Worm (Caenorhabditis elegans) whole organism, L1 larva: ENCODE measurements around the gene D2096.11.

Source experiments
- Y116A8C.19 ChIP-seq: sonication (generic microtip); optimal IDR thresholded peaks from 2 replicates; lab custom pipeline; 2016; ENCODE audit warnings: missing compliant biosample characterization, missing genetic modification characterization, borderline replicate concordance
- ama-1 ChIP-seq: fragments of 150-350 bp; optimal IDR thresholded peaks from 2 replicates; lab custom pipeline; 2014
- ceh-90 ChIP-seq: sonication (generic microtip); optimal IDR thresholded peaks from 2 replicates; lab custom pipeline; 2016; ENCODE audit warnings: missing genetic modification characterization, missing compliant biosample characterization
- dpl-1 ChIP-seq, 3 experiments: fragments of 150-350 bp in 2 of 3; sonication (generic microtip) in 1 of 3; optimal IDR thresholded peaks; 2 replicates each; lab custom pipeline; 2014 to 2017; ENCODE audit warnings: missing biosample characterization in 3 of 3, missing genetic modification characterization in 3 of 3, missing genetic modification reagents in 3 of 3
- egl-27 ChIP-seq, 2 experiments: fragments of 150-350 bp in 1 of 2; sonication (generic microtip); optimal IDR thresholded peaks; 3 replicates each; lab custom pipeline; 2017 to 2018; ENCODE audit warnings: missing biosample characterization in 2 of 2, missing genetic modification characterization in 2 of 2, missing genetic modification reagents in 2 of 2
- fkh-8 ChIP-seq: sonication (generic microtip); optimal IDR thresholded peaks from 2 replicates; lab custom pipeline; 2016; ENCODE audit warnings: mild to moderate bottlenecking, missing genetic modification characterization, missing compliant biosample characterization
- lin-13 ChIP-seq: fragments of 150-350 bp; optimal IDR thresholded peaks from 2 replicates; lab custom pipeline; 2014; ENCODE audit warnings: missing biosample characterization, missing genetic modification reagents, missing genetic modification characterization
- mep-1 ChIP-seq: fragments of 150-350 bp; optimal IDR thresholded peaks from 2 replicates; lab custom pipeline; 2014; ENCODE audit warnings: missing biosample characterization, missing genetic modification characterization
- nhr-12 ChIP-seq: sonication (generic microtip); optimal IDR thresholded peaks from 2 replicates; lab custom pipeline; 2017; ENCODE audit warnings: missing biosample characterization, missing genetic modification characterization
- nhr-77 ChIP-seq: fragments of 150-350 bp; optimal IDR thresholded peaks from 2 replicates; lab custom pipeline; 2014; ENCODE audit warnings: missing biosample characterization, missing genetic modification characterization
- sox-4 ChIP-seq: sonication (generic microtip); optimal IDR thresholded peaks from 2 replicates; lab custom pipeline; 2016; ENCODE audit warnings: missing genetic modification characterization, missing compliant biosample characterization
- tbx-2 ChIP-seq: sonication (generic microtip); optimal IDR thresholded peaks from 2 replicates; lab custom pipeline; 2016; ENCODE audit warnings: missing genetic modification characterization, missing compliant biosample characterization

- TF ChIP-seq Y116A8C.19 (tag; lab: Kevin White, UChicago), result no peak
- no peak for TF ChIP-seq mep-1 (tag; lab: Kevin White, UChicago)
- TF ChIP-seq ama-1 (lab: Kevin White, UChicago), result no peak
- no peak for TF ChIP-seq tbx-2
- no peak for TF ChIP-seq ceh-90 (tag; lab: Kevin White, UChicago)
- TF ChIP-seq dpl-1 (GFP tag; optimal IDR thresholded peaks at IDR 0.05; lab: Kevin White, UChicago), result no peak
- TF ChIP-seq nhr-77 (tag; lab: Kevin White, UChicago), result no peak
- no peak for TF ChIP-seq sox-4 (tag; lab: Kevin White, UChicago)
- no peak for TF ChIP-seq lin-13 (GFP tag; lab: Kevin White, UChicago)
- TF ChIP-seq fkh-8, result no peak
- no peak for TF ChIP-seq nhr-12 (tag; lab: Kevin White, UChicago)
- TF ChIP-seq egl-27 (tag; optimal IDR thresholded peaks at IDR 0.05; lab: Kevin White, UChicago), result no peak
These were observed 48.5 kb downstream of the D2096.11 start, which contains the start of gene F17E9.5 for ce11 chrIV:8345518-8345917.
